Worm (Caenorhabditis elegans) whole organism, L3 larva: ENCODE measurements around the gene Y37D8A.3.
A peak's percentile ranks its signal among the peaks of the same experiment; 100 is the strongest.

Source experiments
- R02D3.7 ChIP-seq: fragments of 150-350 bp; optimal IDR thresholded peaks from 2 replicates; lab custom pipeline; 2014; ENCODE audit warnings: missing biosample characterization, missing genetic modification characterization
- aly-2 ChIP-seq: fragments of 150-350 bp; optimal IDR thresholded peaks from 2 replicates; lab custom pipeline; 2014; ENCODE audit warnings: missing biosample characterization, missing genetic modification characterization
- ama-1 ChIP-seq: fragments of 150-350 bp; optimal IDR thresholded peaks from 2 replicates; lab custom pipeline; 2018
- ceh-16 ChIP-seq: sonication (generic microtip); optimal IDR thresholded peaks from 2 replicates; lab custom pipeline; 2017; ENCODE audit warnings: missing biosample characterization, missing genetic modification characterization
- ceh-28 ChIP-seq: fragments of 150-350 bp; optimal IDR thresholded peaks from 2 replicates; lab custom pipeline; 2014; ENCODE audit warnings: missing biosample characterization, missing genetic modification reagents, missing genetic modification characterization
- ceh-82 ChIP-seq: fragments of 150-350 bp; optimal IDR thresholded peaks from 2 replicates; lab custom pipeline; 2014; ENCODE audit warnings: missing biosample characterization, missing genetic modification characterization
- daf-12 ChIP-seq: fragments of 150-350 bp; optimal IDR thresholded peaks from 2 replicates; lab custom pipeline; 2014; ENCODE audit warnings: missing biosample characterization, missing genetic modification reagents, missing genetic modification characterization
- egl-5 ChIP-seq: fragments of 150-350 bp; optimal IDR thresholded peaks from 2 replicates; lab custom pipeline; 2017; ENCODE audit warnings: missing biosample characterization, missing genetic modification reagents, missing genetic modification characterization, inconsistent platforms
- elt-2 ChIP-seq: sonication (generic microtip); optimal IDR thresholded peaks from 2 replicates; lab custom pipeline; 2016; ENCODE audit warnings: missing genetic modification reagents, mild to moderate bottlenecking, missing genetic modification characterization, missing compliant biosample characterization
- eor-1 ChIP-seq, 2 experiments: fragments of 150-350 bp; optimal IDR thresholded peaks; 2 replicates each; lab custom pipeline; 2014 to 2018; ENCODE audit warnings: missing biosample characterization in 2 of 2, missing genetic modification characterization in 2 of 2
- fkh-2 ChIP-seq: fragments of 150-350 bp; optimal IDR thresholded peaks from 2 replicates; lab custom pipeline; 2014; ENCODE audit warnings: missing biosample characterization, missing genetic modification reagents, missing genetic modification characterization
- hmg-11 ChIP-seq: sonication (generic microtip); optimal IDR thresholded peaks from 2 replicates; lab custom pipeline; 2016; ENCODE audit warnings: missing genetic modification characterization, missing compliant biosample characterization
- jun-1 ChIP-seq: fragments of 150-350 bp; optimal IDR thresholded peaks from 2 replicates; lab custom pipeline; 2014; ENCODE audit warnings: missing biosample characterization, missing genetic modification reagents, missing genetic modification characterization
- lin-15B ChIP-seq: fragments of 150-350 bp; optimal IDR thresholded peaks from 2 replicates; lab custom pipeline; 2014; ENCODE audit warnings: missing biosample characterization, missing genetic modification characterization
- lsy-12 ChIP-seq: sonication (generic microtip); optimal IDR thresholded peaks from 2 replicates; lab custom pipeline; 2016; ENCODE audit warnings: mild to moderate bottlenecking, missing genetic modification characterization, missing compliant biosample characterization
- mdl-1 ChIP-seq: fragments of 150-350 bp; optimal IDR thresholded peaks from 2 replicates; lab custom pipeline; 2014; ENCODE audit warnings: missing biosample characterization, missing genetic modification characterization
- mml-1 ChIP-seq: fragments of 150-350 bp; sonication (generic microtip); optimal IDR thresholded peaks from 3 replicates; lab custom pipeline; 2014; ENCODE audit warnings: missing biosample characterization, missing genetic modification characterization
- nfya-1 ChIP-seq: sonication (generic microtip); optimal IDR thresholded peaks from 2 replicates; lab custom pipeline; 2017; ENCODE audit warnings: missing genetic modification characterization, mild to moderate bottlenecking, missing compliant biosample characterization, antibody characterized with exemption, moderate library complexity; ENCODE audit not compliant: insufficient read depth
- nhr-11 ChIP-seq: fragments of 150-350 bp; optimal IDR thresholded peaks from 2 replicates; lab custom pipeline; 2014; ENCODE audit warnings: missing biosample characterization, missing genetic modification characterization
- nhr-12 ChIP-seq: fragments of 150-350 bp; optimal IDR thresholded peaks from 2 replicates; lab custom pipeline; 2014; ENCODE audit warnings: missing biosample characterization, missing genetic modification characterization
- nhr-23 ChIP-seq: fragments of 150-350 bp; optimal IDR thresholded peaks from 2 replicates; lab custom pipeline; 2014; ENCODE audit warnings: missing biosample characterization, missing genetic modification reagents, missing genetic modification characterization
- nhr-25 ChIP-seq: sonication (generic microtip); optimal IDR thresholded peaks from 2 replicates; lab custom pipeline; 2017; ENCODE audit warnings: missing biosample characterization, missing genetic modification characterization
- nhr-43 ChIP-seq: sonication (generic microtip); optimal IDR thresholded peaks from 2 replicates; lab custom pipeline; 2016; ENCODE audit warnings: mild to moderate bottlenecking, missing genetic modification characterization, missing compliant biosample characterization; ENCODE audit not compliant: poor library complexity, severe bottlenecking
- nhr-77 ChIP-seq: fragments of 150-350 bp; optimal IDR thresholded peaks from 2 replicates; lab custom pipeline; 2014; ENCODE audit warnings: missing biosample characterization, missing genetic modification characterization
- pha-4 ChIP-seq: fragments of 150-350 bp; optimal IDR thresholded peaks from 2 replicates; lab custom pipeline; 2014; ENCODE audit warnings: missing biosample characterization, missing genetic modification reagents, missing genetic modification characterization
- pqm-1 ChIP-seq: fragments of 150-350 bp; optimal IDR thresholded peaks from 2 replicates; lab custom pipeline; 2017; ENCODE audit warnings: missing biosample characterization, missing genetic modification characterization, inconsistent platforms
- skn-1 ChIP-seq: fragments of 150-350 bp; optimal IDR thresholded peaks from 2 replicates; lab custom pipeline; 2014; ENCODE audit warnings: missing biosample characterization, missing genetic modification characterization
- snpc-4 ChIP-seq: fragments of 150-350 bp; optimal IDR thresholded peaks from 2 replicates; lab custom pipeline; 2014; ENCODE audit warnings: missing biosample characterization, missing genetic modification characterization
- ztf-11 ChIP-seq: fragments of 150-350 bp; optimal IDR thresholded peaks from 2 replicates; lab custom pipeline; 2014; ENCODE audit warnings: missing biosample characterization, missing genetic modification characterization
- ztf-4 ChIP-seq: fragments of 150-350 bp; optimal IDR thresholded peaks from 2 replicates; lab custom pipeline; 2014; ENCODE audit warnings: missing biosample characterization, missing genetic modification characterization

Y37D8A.3 gene

ce11 chrIII:12819148-12819547 is 10.0 kb upstream of the Y37D8A.3 start:
- TF ChIP-seq ztf-4 (tag; lab: Kevin White, UChicago) (no peak), hmg-11 (no peak), nhr-77 (tag; lab: Kevin White, UChicago) (no peak), fkh-2 (tag; lab: Kevin White, UChicago) (no peak), jun-1 (tag; lab: Kevin White, UChicago) (no peak), ceh-16 (tag; lab: Kevin White, UChicago) (no peak), mml-1 (no peak), elt-2 (tag; lab: Kevin White, UChicago) (no peak), lin-15B (tag; lab: Kevin White, UChicago) (no peak), ceh-28 (tag; lab: Kevin White, UChicago) (no peak), pqm-1 (tag; lab: Kevin White, UChicago) (no peak), nhr-23 (no peak), R02D3.7 (tag; lab: Kevin White, UChicago) (no peak), ztf-11 (tag; lab: Kevin White, UChicago) (no peak), snpc-4 (tag; lab: Kevin White, UChicago) (no peak)

DNA sequence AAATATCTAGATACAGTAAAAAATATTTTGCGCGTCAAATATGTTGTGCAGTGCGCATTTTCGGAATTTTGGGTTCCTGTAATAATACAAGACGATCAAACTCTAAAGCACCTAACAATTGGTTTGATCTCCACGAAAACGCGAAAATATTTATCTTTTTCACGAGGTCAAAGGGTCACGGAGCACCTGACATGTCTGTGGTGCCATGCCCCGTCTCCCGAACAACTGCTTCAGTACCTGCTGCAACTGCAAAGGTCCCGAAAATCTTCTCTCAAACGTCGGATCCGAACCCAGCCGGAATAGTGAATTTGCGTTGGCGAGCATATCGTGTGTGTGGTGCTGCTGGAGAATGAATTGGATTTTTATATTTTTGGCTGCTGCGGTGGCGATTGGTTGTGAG is 9.3 kb upstream of the Y37D8A.3 start, which contains the start of the genes Y37D8A.2 and Y37D8A.25:
TSS of gene Y37D8A.2 (plus strand) at position 285 of the 400 bp plus-strand sequence.
TSS of gene Y37D8A.25 (minus strand) at position 345 of the 400 bp plus-strand sequence.
- TF ChIP-seq nfya-1 (tag; lab: Kevin White, UChicago) (peak; percentile 8), skn-1 (tag; lab: Kevin White, UChicago) (no peak)

DNA sequence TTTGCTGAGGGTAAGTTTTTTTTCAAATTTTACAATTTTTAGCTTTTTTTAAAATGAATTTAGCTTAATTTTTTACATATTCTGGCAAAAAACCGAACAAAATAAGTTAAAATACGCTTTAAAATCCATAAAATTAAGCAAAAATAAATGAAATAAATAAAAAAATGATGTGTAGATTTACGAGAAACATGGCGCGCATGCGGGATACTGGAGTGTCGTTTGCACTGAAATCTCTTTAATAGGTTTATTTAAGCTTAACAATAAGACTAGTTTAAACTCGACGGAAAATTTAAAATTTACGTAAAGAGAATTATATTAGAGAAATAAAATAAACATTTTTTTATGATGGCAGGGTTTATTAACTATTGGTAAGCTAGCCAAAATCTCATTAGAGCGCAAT is 7.8 kb upstream of the Y37D8A.3 start:
- peak; percentile 46 for TF ChIP-seq R02D3.7 (tag; lab: Kevin White, UChicago)
- TF ChIP-seq hmg-11, result no peak
- TF ChIP-seq lin-15B (tag; lab: Kevin White, UChicago), result peak; percentile 39
- TF ChIP-seq eor-1 (tag; optimal IDR thresholded peaks at IDR 0.05; lab: Kevin White, UChicago), result no peak
- TF ChIP-seq nhr-11 (tag; lab: Kevin White, UChicago), result no peak
- TF ChIP-seq nfya-1 (tag; lab: Kevin White, UChicago), result peak; percentile 33
- peak; percentile 31 for TF ChIP-seq pha-4 (tag; lab: Kevin White, UChicago)

DNA sequence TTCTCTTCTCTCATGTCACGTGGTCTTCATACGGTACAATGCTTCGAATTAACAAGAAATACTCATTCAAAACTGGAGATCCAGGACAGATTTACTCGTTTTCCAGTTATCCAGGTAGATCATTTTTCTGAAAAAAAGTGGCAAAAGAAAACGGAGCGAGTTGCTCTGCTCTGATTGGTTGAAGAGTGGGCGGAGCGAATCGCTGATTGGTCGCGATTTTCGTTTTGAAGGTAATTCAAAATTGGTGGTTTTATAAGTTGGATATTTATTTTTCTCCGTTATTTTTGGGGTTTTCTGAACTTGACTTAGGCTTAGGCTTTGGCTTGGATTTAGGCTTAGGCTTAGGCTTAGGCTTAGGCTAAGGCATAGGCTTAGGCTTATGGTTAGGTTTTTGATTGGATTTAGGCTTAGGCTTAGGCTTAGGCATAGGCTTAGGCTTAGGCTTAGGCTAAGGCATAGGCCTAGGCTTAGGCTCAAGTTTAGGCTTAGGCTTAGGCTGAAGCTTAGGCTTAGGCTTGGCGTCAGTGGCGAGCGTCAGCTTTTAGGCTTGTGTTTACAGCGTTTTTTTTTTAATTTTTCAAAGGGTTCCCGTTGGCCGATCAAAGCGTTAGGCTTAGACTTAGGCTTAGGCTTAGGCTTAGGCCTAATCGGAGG is 6.4 kb upstream of the Y37D8A.3 start:
- no peak for TF ChIP-seq jun-1 (tag; lab: Kevin White, UChicago)
- TF ChIP-seq nfya-1 (tag; lab: Kevin White, UChicago), result peak; percentile 71

DNA sequence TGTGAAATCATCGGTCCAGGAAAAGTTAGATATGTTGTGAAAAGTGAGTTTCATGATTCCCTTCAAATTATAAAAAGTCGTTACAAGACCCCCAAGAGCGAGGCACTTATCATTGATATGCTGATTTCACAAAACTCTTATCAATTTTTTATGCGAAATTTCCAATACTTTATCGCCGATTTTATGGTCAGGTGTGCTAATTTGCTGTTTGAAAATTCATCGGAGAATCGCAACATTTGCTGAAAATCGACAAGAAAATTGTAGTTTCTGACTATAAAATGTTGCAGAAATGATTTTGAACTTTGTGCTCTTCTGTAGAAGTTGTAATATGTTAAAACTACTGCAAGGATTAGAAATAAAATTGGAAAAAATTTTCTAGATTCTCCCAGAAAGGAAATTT is 2.5 kb downstream of the Y37D8A.3 start:
- no peak for TF ChIP-seq aly-2 (tag; lab: Kevin White, UChicago)
- TF ChIP-seq lsy-12 (tag; lab: Kevin White, UChicago), result no peak
- TF ChIP-seq ceh-82, result no peak
- TF ChIP-seq elt-2 (tag; lab: Kevin White, UChicago), result peak; percentile 64
- TF ChIP-seq nhr-25, result no peak
- TF ChIP-seq ceh-16 (tag; lab: Kevin White, UChicago), result no peak
- TF ChIP-seq nhr-11 (tag; lab: Kevin White, UChicago), result no peak
- TF ChIP-seq ama-1 (lab: Kevin White, UChicago), result no peak

- TF ChIP-seq ama-1 (lab: Kevin White, UChicago) (no peak), mdl-1 (tag; lab: Kevin White, UChicago) (no peak), pqm-1 (tag; lab: Kevin White, UChicago) (no peak), elt-2 (tag; lab: Kevin White, UChicago) (peak; percentile 53)
Measured at ce11 chrIII:12833079-12833478, 3.9 kb downstream of the Y37D8A.3 start.

- TF ChIP-seq nhr-77 (tag; lab: Kevin White, UChicago) (no peak), nfya-1 (tag; lab: Kevin White, UChicago) (no peak), egl-5 (tag; lab: Kevin White, UChicago) (no peak), nhr-43 (no peak), R02D3.7 (tag; lab: Kevin White, UChicago) (peak; percentile 55), jun-1 (tag; lab: Kevin White, UChicago) (no peak), daf-12 (tag; lab: Kevin White, UChicago) (no peak), nhr-23 (no peak), ama-1 (lab: Kevin White, UChicago) (peak; percentile 63), ceh-16 (tag; lab: Kevin White, UChicago) (no peak), nhr-12 (tag; lab: Kevin White, UChicago) (no peak)
Measured at ce11 chrIII:12836742-12837285, 7.6 kb downstream of the Y37D8A.3 start.
